Worm (Caenorhabditis elegans) whole organism, mixed stage, embryonic: ENCODE measurements around the gene C32D5.10.
A peak's percentile ranks its signal among the peaks of the same experiment; 100 is the strongest.

Source experiments
- M03D4.4 ChIP-seq: sonication (generic microtip); optimal IDR thresholded peaks from 2 replicates; lab custom pipeline; 2017; ENCODE audit warnings: mild to moderate bottlenecking, missing genetic modification characterization, missing compliant biosample characterization
- bed-3 ChIP-seq: fragments of 200-800 bp; sonication (Bioruptor generic); optimal IDR thresholded peaks from 3 replicates; lab custom pipeline; 2018; ENCODE audit warnings: mild to moderate bottlenecking, missing genetic modification characterization, moderate library complexity, missing compliant biosample characterization
- ceh-39 ChIP-seq: fragments of 150-350 bp; optimal IDR thresholded peaks from 2 replicates; lab custom pipeline; 2014; ENCODE audit warnings: missing biosample characterization, missing genetic modification characterization
- ceh-43 ChIP-seq: fragments of 200-800 bp; sonication (Bioruptor generic); optimal IDR thresholded peaks from 2 replicates; lab custom pipeline; 2018; ENCODE audit warnings: mild to moderate bottlenecking, missing genetic modification characterization, moderate library complexity, missing compliant biosample characterization
- ceh-83 ChIP-seq: fragments of 200-800 bp; sonication (Bioruptor generic); optimal IDR thresholded peaks from 2 replicates; lab custom pipeline; 2018; ENCODE audit warnings: mild to moderate bottlenecking, missing genetic modification characterization, missing compliant biosample characterization
- ces-1 ChIP-seq: fragments of 150-350 bp; optimal IDR thresholded peaks from 2 replicates; lab custom pipeline; 2014; ENCODE audit warnings: missing biosample characterization, missing genetic modification reagents, missing genetic modification characterization
- cnd-1 ChIP-seq: fragments of 200-800 bp; sonication (Bioruptor generic); optimal IDR thresholded peaks from 2 replicates; lab custom pipeline; 2018; ENCODE audit warnings: mild to moderate bottlenecking, missing genetic modification characterization, missing compliant biosample characterization
- drap-1 ChIP-seq: fragments of 200-800 bp; sonication (Bioruptor generic); optimal IDR thresholded peaks from 3 replicates; lab custom pipeline; 2018; ENCODE audit warnings: mild to moderate bottlenecking, missing genetic modification characterization, missing compliant biosample characterization
- elt-1 ChIP-seq: sonication (generic microtip); optimal IDR thresholded peaks from 2 replicates; lab custom pipeline; 2017; ENCODE audit warnings: missing genetic modification characterization, mild to moderate bottlenecking, missing compliant biosample characterization, antibody characterized with exemption, moderate library complexity, borderline replicate concordance; ENCODE audit not compliant: insufficient read depth
- elt-3 ChIP-seq: fragments of 150-350 bp; optimal IDR thresholded peaks from 2 replicates; lab custom pipeline; 2014; ENCODE audit warnings: missing biosample characterization, missing genetic modification characterization
- flh-1 ChIP-seq: fragments of 200-800 bp; sonication (Bioruptor generic); optimal IDR thresholded peaks from 2 replicates; lab custom pipeline; 2018; ENCODE audit warnings: mild to moderate bottlenecking, missing genetic modification characterization, moderate library complexity, missing compliant biosample characterization
- ham-2 ChIP-seq: fragments of 200-800 bp; sonication (Bioruptor generic); optimal IDR thresholded peaks from 2 replicates; lab custom pipeline; 2018; ENCODE audit warnings: mild to moderate bottlenecking, missing genetic modification characterization, missing compliant biosample characterization
- hlh-1 ChIP-seq: fragments of 150-350 bp; optimal IDR thresholded peaks from 2 replicates; lab custom pipeline; 2014; ENCODE audit warnings: missing biosample characterization, missing genetic modification reagents, missing genetic modification characterization
- lin-13 ChIP-seq: fragments of 150-350 bp; optimal IDR thresholded peaks from 2 replicates; lab custom pipeline; 2014; ENCODE audit warnings: missing biosample characterization, missing genetic modification characterization
- lin-32 ChIP-seq: fragments of 200-800 bp; sonication (Bioruptor generic); optimal IDR thresholded peaks from 2 replicates; lab custom pipeline; 2018; ENCODE audit warnings: mild to moderate bottlenecking, missing genetic modification characterization, missing compliant biosample characterization
- mab-5 ChIP-seq: fragments of 150-350 bp; optimal IDR thresholded peaks from 2 replicates; lab custom pipeline; 2014; ENCODE audit warnings: missing biosample characterization, missing genetic modification characterization
- mep-1 ChIP-seq: fragments of 150-350 bp; optimal IDR thresholded peaks from 2 replicates; lab custom pipeline; 2017; ENCODE audit warnings: missing biosample characterization, missing genetic modification reagents, missing genetic modification characterization, inconsistent platforms
- mls-2 ChIP-seq: sonication (generic microtip); optimal IDR thresholded peaks from 2 replicates; lab custom pipeline; 2016; ENCODE audit warnings: mild to moderate bottlenecking, missing genetic modification characterization, moderate library complexity, missing compliant biosample characterization
- nhr-2 ChIP-seq: fragments of 150-350 bp; optimal IDR thresholded peaks from 2 replicates; lab custom pipeline; 2014; ENCODE audit warnings: missing biosample characterization, missing genetic modification characterization
- nhr-237 ChIP-seq: fragments of 150-350 bp; optimal IDR thresholded peaks from 2 replicates; lab custom pipeline; 2014; ENCODE audit warnings: missing biosample characterization, missing genetic modification characterization
- nhr-76 ChIP-seq: sonication (generic microtip); optimal IDR thresholded peaks from 2 replicates; lab custom pipeline; 2017; ENCODE audit warnings: missing biosample characterization, missing genetic modification characterization
- pha-4 ChIP-seq: fragments of 150-350 bp; optimal IDR thresholded peaks from 2 replicates; lab custom pipeline; 2018; ENCODE audit warnings: missing biosample characterization, missing genetic modification reagents, missing genetic modification characterization
- sem-2 ChIP-seq: fragments of 200-800 bp; sonication (Bioruptor generic); optimal IDR thresholded peaks from 2 replicates; lab custom pipeline; 2018; ENCODE audit warnings: mild to moderate bottlenecking, missing genetic modification characterization, missing compliant biosample characterization
- snpc-4 ChIP-seq: fragments of 150-350 bp; optimal IDR thresholded peaks from 2 replicates; lab custom pipeline; 2014; ENCODE audit warnings: missing biosample characterization, missing genetic modification characterization
- sptf-1 ChIP-seq: sonication (generic microtip); optimal IDR thresholded peaks from 2 replicates; lab custom pipeline; 2017; ENCODE audit warnings: mild to moderate bottlenecking, missing genetic modification characterization, moderate library complexity, missing compliant biosample characterization
- tbx-8 ChIP-seq: fragments of 200-800 bp; sonication (Bioruptor generic); optimal IDR thresholded peaks from 2 replicates; lab custom pipeline; 2018; ENCODE audit warnings: mild to moderate bottlenecking, missing genetic modification characterization, moderate library complexity, missing compliant biosample characterization
- unc-120 ChIP-seq: sonication (generic microtip); optimal IDR thresholded peaks from 2 replicates; lab custom pipeline; 2017; ENCODE audit warnings: missing genetic modification characterization, missing compliant biosample characterization; ENCODE audit not compliant: poor library complexity, severe bottlenecking
- unc-39 ChIP-seq: fragments of 150-350 bp; optimal IDR thresholded peaks from 2 replicates; lab custom pipeline; 2014; ENCODE audit warnings: missing biosample characterization, missing genetic modification characterization
- unc-62 ChIP-seq: fragments of 150-350 bp; optimal IDR thresholded peaks from 2 replicates; lab custom pipeline; 2014; ENCODE audit warnings: missing biosample characterization, missing genetic modification reagents, missing genetic modification characterization
- ztf-11 ChIP-seq: fragments of 150-350 bp; optimal IDR thresholded peaks from 2 replicates; lab custom pipeline; 2014; ENCODE audit warnings: missing biosample characterization, missing genetic modification characterization

The C32D5.10 gene

DNA sequence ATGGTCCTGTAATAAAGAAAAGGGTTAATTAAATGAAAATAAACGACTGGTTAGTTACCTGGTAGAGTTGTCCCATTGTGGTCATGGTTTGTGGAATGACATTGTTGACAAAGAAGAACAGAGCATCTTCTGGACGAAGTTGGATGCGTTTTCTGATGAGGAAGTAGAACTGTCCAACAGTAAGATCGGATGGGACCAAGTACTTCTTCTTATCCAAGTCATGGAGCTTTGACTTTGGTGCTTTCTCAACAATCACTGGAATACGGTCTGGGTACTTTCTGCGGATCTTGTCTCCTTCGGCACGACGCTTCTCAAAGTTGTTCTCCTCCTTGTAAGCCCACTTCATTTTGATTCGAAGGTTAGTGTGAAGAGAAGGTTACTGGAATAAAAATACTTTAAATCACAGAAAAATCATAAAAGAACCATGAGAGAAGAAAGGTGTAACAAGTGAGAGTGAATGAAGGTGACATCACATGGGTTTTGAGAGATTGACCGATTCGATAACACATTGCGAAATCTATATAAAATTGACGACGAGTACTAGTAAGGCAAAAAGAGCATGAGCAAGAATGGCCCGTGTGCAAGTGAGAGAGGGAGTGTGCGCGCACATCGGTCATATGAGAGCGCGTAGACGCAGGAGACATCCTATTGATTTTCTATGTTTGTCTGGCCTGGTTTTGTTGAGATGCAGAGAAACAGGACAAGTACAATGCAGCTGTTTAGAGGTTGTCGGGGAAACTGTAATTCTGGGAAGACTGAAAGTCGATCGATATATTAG, 4.3 kb downstream of the C32D5.10 start, which contains the start of gene lgg-1:
Gene lgg-1, minus strand, starts transcription at position 379 of the 778 bp plus-strand sequence.
- TF ChIP-seq mep-1 (tag; lab: Kevin White, UChicago) (peak; percentile 34), pha-4 (tag; lab: Kevin White, UChicago) (peak; percentile 22), ztf-11 (tag; lab: Kevin White, UChicago) (no peak), ham-2 (GFP tag; lab: Kevin White, UChicago) (no peak), nhr-2 (tag; lab: Kevin White, UChicago) (no peak), drap-1 (GFP tag; lab: Kevin White, UChicago) (no peak), sptf-1 (tag; lab: Kevin White, UChicago) (peak; percentile 35), elt-1 (tag; lab: Kevin White, UChicago) (peak; percentile 73), hlh-1 (no peak), ceh-39 (tag; lab: Kevin White, UChicago) (peak; percentile 18), unc-39 (no peak), mls-2 (no peak), nhr-237 (peak; percentile 5), lin-13 (tag; lab: Kevin White, UChicago) (peak; percentile 47), ceh-43 (no peak), sem-2 (no peak), flh-1 (no peak), lin-32 (GFP tag; lab: Kevin White, UChicago) (peak; percentile 44), ces-1 (GFP tag; lab: Kevin White, UChicago) (peak; percentile 31)

DNA sequence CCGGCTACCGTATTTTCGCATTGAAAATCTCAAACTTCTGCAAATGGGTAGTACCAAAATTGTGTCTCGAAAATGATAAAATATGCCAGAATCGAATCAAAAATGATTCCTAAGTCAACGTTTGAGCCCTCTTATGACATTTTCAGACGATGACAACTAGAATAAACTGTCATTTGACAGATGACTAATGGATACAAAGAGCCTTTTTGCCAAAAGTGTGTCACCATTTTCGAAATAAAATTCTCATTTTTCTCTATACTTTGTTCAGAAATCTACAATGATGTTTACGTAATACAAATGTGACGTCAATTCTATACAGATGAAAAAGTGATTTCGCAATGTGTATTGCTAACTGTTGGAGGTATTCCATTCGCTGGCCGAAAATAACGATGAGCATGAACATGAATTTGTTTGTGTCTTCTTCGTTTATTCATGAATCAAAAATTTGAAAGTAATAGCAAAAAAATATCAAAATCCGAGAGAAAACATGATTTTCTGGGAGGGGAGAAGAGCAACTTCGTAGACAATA, 5.2 kb downstream of the C32D5.10 start:
- TF ChIP-seq cnd-1 = peak; percentile 5
- TF ChIP-seq tbx-8 (GFP tag; lab: Kevin White, UChicago) = peak; percentile 14
- peak; percentile 67 for TF ChIP-seq ceh-83
- no peak for TF ChIP-seq bed-3 (GFP tag; lab: Kevin White, UChicago)
- no peak for TF ChIP-seq hlh-1
- no peak for TF ChIP-seq nhr-76

- TF ChIP-seq drap-1 (GFP tag; lab: Kevin White, UChicago) (no peak), ceh-43 (no peak), ceh-39 (tag; lab: Kevin White, UChicago) (no peak), ham-2 (GFP tag; lab: Kevin White, UChicago) (no peak), cnd-1 (no peak)
Observed at ce11 chrII:6345195-6346158, 6.3 kb downstream of the C32D5.10 start, which contains the start of gene C32D5.8. TSS of gene C32D5.8 (minus strand) at chrII:6345964.

DNA sequence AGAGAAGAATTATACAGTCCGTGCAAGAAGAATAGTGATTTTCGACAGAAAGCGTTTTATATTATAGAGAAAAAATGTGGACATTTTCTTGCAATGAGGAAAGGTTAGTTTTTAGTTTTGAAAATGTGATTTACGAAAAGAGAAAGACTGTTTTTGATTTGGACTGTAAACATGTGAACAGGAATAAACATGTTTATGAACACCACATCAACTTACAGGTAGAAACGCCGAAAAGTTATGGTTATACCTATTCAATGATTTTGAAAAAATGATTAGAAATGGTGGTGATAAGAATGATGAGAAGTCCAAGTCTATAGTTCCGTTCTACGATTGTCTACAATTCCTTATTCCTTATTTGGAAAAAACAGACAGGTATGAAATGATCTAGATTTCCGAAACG, 7.3 kb downstream of the C32D5.10 start:
- TF ChIP-seq lin-32 (GFP tag; lab: Kevin White, UChicago) = no peak
- TF ChIP-seq unc-120 = no peak
- no peak for TF ChIP-seq nhr-2 (tag; lab: Kevin White, UChicago)
- TF ChIP-seq nhr-237 = no peak
- TF ChIP-seq drap-1 (GFP tag; lab: Kevin White, UChicago) = no peak
- TF ChIP-seq tbx-8 (GFP tag; lab: Kevin White, UChicago) = no peak
- no peak for TF ChIP-seq pha-4 (tag; lab: Kevin White, UChicago)
- TF ChIP-seq mab-5 (tag; lab: Kevin White, UChicago) = no peak
- TF ChIP-seq M03D4.4 (tag; lab: Kevin White, UChicago) = no peak
- TF ChIP-seq sem-2 = no peak
- TF ChIP-seq unc-62 = no peak
- no peak for TF ChIP-seq unc-39
- TF ChIP-seq snpc-4 = no peak
- no peak for TF ChIP-seq ceh-83
- no peak for TF ChIP-seq elt-3 (tag; lab: Kevin White, UChicago)
- no peak for TF ChIP-seq flh-1
